Fruit fly (Drosophila melanogaster) Kc167 (cell line): ENCODE measurements around the gene CG46517.
"Not testable (repeated sequence)": the region's sequence is repeated elsewhere in the genome, so short reads cannot be mapped to it uniquely, and the experiment has no call there.

ENCODE experiments used
- Myc ChIP-seq: fragments of >200 bp; optimal IDR thresholded peaks from 2 replicates; lab custom pipeline; 2017; ENCODE audit warnings: missing external identifiers
- Sin3A ChIP-seq: fragments of >200 bp; optimal IDR thresholded peaks from 2 replicates; lab custom pipeline; 2018; ENCODE audit warnings: missing external identifiers
- h ChIP-seq: fragments of >200 bp; optimal IDR thresholded peaks from 3 replicates; lab custom pipeline; 2018; ENCODE audit warnings: missing external identifiers
- insv ChIP-seq: fragments of >200 bp; optimal IDR thresholded peaks from 3 replicates; lab custom pipeline; 2018; ENCODE audit warnings: missing external identifiers
- psq ChIP-seq: fragments of >200 bp; optimal IDR thresholded peaks from 2 replicates; lab custom pipeline; 2017; ENCODE audit warnings: missing external identifiers
- ttk ChIP-seq: sonication (Bioruptor generic); optimal IDR thresholded peaks from 2 replicates; lab custom pipeline; 2017; ENCODE audit warnings: missing external identifiers

The CG46517 gene

DNA sequence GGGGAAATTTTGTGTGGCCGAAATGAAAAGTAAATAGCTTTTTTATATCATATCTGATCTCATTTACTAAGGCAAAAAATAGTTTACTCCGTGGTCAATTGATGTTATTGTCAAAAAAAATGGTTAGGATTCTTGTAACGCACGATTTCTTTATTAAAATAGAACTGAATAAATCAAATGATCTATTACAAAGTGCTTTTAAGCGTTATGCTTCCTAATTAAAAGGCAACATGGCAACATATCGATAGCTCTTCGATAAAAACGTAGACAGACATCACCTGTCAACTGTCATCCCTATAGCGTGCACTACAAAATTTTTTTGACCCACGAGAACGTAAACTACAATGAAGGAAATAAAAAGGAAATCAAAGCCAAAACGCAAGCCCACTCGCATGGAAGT is at the start of gene CG46517:
Gene CG46517, plus strand, starts transcription at position 301 of the 400 bp plus-strand sequence.
- not testable (repeated sequence) for TF ChIP-seq h, Myc, insv (lab: Kevin White, UChicago)

DNA sequence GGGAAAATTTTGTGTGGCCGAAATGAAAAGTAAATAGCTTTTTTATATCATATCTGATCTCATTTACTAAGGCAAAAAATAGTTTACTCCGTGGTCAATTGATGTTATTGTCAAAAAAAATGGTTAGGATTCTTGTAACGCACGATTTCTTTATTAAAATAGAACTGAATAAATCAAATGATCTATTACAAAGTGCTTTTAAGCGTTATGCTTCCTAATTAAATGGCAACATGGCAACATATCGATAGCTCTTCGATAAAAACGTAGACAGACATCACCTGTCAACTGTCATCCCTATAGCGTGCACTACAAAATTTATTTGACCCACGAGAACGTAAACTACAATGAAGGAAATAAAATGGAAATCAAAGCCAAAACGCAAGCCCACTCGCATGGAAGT is 44.8 kb upstream of the CG46517 start, which contains the start of gene CG46509:
Gene CG46509, plus strand, starts transcription at position 301 of the 400 bp plus-strand sequence.
- not testable (repeated sequence) for TF ChIP-seq insv, Myc, h (lab: Kevin White, UChicago)

DNA sequence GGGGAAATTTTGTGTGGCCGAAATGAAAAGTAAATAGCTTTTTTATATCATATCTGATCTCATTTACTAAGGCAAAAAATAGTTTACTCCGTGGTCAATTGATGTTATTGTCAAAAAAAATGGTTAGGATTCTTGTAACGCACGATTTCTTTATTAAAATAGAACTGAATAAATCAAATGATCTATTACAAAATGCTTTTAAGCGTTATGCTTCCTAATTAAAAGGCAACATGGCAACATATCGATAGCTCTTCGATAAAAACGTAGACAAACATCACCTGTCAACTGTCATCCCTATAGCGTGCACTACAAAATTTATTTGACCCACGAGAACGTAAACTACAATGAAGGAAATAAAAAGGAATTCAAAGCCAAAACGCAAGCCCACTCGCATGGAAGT is 40.0 kb upstream of the CG46517 start, which contains the start of gene CG46510:
Gene CG46510, plus strand, starts transcription at position 301 of the 400 bp plus-strand sequence.
- not testable (repeated sequence) for TF ChIP-seq Myc, insv, h (lab: Kevin White, UChicago)

DNA sequence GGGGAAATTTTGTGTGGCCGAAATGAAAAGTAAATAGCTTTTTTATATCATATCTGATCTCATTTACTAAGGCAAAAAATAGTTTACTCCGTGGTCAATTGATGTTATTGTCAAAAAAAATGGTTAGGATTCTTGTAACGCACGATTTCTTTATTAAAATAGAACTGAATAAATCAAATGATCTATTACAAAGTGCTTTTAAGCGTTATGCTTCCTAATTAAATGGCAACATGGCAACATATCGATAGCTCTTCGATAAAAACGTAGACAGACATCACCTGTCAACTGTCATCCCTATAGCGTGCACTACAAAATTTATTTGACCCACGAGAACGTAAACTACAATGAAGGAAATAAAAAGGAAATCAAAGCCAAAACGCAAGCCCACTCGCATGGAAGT is 35.0 kb upstream of the CG46517 start, which contains the start of gene CG46511:
Gene CG46511, plus strand, starts transcription at position 301 of the 400 bp plus-strand sequence.
- not testable (repeated sequence) for TF ChIP-seq Myc, Sin3A, insv (lab: Kevin White, UChicago)

DNA sequence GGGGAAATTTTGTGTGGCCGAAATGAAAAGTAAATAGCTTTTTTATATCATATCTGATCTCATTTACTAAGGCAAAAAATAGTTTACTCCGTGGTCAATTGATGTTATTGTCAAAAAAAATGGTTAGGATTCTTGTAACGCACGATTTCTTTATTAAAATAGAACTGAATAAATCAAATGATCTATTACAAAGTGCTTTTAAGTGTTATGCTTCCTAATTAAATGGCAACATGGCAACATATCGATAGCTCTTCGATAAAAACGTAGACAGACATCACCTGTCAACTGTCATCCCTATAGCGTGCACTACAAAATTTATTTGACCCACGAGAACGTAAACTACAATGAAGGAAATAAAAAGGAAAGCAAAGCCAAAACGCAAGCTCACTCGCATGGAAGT is 30.1 kb upstream of the CG46517 start, which contains the start of gene CG46512:
Gene CG46512, plus strand, starts transcription at position 301 of the 400 bp plus-strand sequence.
- not testable (repeated sequence) for TF ChIP-seq h, Sin3A, Myc (lab: Kevin White, UChicago)

DNA sequence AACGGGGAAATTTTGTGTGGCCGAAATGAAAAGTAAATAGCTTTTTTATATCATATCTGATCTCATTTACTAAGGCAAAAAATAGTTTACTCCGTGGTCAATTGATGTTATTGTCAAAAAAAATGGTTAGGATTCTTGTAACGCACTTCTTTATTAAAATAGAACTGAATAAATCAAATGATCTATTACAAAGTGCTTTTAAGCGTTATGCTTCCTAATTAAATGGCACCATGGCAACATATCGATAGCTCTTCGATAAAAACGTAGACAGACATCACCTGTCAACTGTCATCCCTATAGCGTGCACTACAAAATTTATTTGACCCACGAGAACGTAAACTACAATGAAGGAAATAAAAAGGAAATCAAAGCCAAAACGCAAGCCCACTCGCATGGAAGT is 25.2 kb upstream of the CG46517 start, which contains the start of gene CG46513:
Gene CG46513, plus strand, starts transcription at position 301 of the 400 bp plus-strand sequence.
- TF ChIP-seq ttk, Myc, h (lab: Kevin White, UChicago): not testable (repeated sequence)

DNA sequence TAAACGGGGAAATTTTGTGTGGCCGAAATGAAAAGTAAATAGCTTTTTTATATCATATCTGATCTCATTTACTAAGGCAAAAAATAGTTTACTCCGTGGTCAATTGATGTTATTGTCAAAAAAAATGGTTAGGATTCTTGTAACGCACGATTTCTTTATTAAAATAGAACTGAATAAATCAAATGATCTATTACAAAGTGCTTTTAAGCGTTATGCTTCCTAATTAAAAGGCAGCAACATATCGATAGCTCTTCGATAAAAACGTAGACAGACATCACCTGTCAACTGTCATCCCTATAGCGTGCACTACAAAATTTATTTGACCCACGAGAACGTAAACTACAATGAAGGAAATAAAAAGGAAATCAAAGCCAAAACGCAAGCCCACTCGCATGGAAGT is 20.3 kb upstream of the CG46517 start, which contains the start of gene CG46514:
Gene CG46514, plus strand, starts transcription at position 301 of the 400 bp plus-strand sequence.
- not testable (repeated sequence) for TF ChIP-seq psq; insv (lab: Kevin White, UChicago); Myc (lab: Kevin White, UChicago)

DNA sequence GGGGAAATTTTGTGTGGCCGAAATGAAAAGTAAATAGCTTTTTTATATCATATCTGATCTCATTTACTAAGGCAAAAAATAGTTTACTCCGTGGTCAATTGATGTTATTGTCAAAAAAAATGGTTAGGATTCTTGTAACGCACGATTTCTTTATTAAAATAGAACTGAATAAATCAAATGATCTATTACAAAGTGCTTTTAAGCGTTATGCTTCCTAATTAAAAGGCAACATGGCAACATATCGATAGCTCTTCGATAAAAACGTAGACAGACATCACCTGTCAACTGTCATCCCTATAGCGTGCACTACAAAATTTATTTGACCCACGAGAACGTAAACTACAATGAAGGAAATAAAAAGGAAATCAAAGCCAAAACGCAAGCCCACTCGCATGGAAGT is 15.3 kb upstream of the CG46517 start, which contains the start of gene CG46515:
Gene CG46515, plus strand, starts transcription at position 301 of the 400 bp plus-strand sequence.
- not testable (repeated sequence) for TF ChIP-seq Sin3A (lab: Kevin White, UChicago); psq; h (lab: Kevin White, UChicago)

DNA sequence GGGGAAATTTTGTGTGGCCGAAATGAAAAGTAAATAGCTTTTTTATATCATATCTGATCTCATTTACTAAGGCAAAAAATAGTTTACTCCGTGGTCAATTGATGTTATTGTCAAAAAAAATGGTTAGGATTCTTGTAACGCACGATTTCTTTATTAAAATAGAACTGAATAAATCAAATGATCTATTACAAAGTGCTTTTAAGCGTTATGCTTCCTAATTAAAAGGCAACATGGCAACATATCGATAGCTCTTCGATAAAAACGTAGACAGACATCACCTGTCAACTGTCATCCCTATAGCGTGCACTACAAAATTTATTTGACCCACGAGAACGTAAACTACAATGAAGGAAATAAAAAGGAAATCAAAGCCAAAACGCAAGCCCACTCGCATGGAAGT is 5.2 kb upstream of the CG46517 start, which contains the start of gene CG46516:
Gene CG46516, plus strand, starts transcription at position 301 of the 400 bp plus-strand sequence.
- TF ChIP-seq Myc (lab: Kevin White, UChicago); psq; Sin3A (lab: Kevin White, UChicago): not testable (repeated sequence)

DNA sequence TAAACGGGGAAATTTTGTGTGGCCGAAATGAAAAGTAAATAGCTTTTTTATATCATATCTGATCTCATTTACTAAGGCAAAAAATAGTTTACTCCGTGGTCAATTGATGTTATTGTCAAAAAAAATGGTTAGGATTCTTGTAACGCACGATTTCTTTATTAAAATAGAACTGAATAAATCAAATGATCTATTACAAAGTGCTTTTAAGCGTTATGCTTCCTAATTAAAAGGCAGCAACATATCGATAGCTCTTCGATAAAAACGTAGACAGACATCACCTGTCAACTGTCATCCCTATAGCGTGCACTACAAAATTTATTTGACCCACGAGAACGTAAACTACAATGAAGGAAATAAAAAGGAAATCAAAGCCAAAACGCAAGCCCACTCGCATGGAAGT is 9.1 kb downstream of the CG46517 start, which contains the start of gene CG46518:
Gene CG46518, plus strand, starts transcription at position 301 of the 400 bp plus-strand sequence.
- not testable (repeated sequence) for TF ChIP-seq Myc, h, Sin3A (lab: Kevin White, UChicago)

DNA sequence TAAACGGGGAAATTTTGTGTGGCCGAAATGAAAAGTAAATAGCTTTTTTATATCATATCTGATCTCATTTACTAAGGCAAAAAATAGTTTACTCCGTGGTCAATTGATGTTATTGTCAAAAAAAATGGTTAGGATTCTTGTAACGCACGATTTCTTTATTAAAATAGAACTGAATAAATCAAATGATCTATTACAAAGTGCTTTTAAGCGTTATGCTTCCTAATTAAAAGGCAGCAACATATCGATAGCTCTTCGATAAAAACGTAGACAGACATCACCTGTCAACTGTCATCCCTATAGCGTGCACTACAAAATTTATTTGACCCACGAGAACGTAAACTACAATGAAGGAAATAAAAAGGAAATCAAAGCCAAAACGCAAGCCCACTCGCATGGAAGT is 14.1 kb downstream of the CG46517 start, which contains the start of gene CG46519:
Gene CG46519, plus strand, starts transcription at position 301 of the 400 bp plus-strand sequence.
- not testable (repeated sequence) for TF ChIP-seq psq; h (lab: Kevin White, UChicago); insv (lab: Kevin White, UChicago)

DNA sequence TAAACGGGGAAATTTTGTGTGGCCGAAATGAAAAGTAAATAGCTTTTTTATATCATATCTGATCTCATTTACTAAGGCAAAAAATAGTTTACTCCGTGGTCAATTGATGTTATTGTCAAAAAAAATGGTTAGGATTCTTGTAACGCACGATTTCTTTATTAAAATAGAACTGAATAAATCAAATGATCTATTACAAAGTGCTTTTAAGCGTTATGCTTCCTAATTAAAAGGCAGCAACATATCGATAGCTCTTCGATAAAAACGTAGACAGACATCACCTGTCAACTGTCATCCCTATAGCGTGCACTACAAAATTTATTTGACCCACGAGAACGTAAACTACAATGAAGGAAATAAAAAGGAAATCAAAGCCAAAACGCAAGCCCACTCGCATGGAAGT is 19.1 kb downstream of the CG46517 start, which contains the start of gene CG46520:
Gene CG46520, plus strand, starts transcription at position 301 of the 400 bp plus-strand sequence.
- TF ChIP-seq Myc, ttk, Sin3A (lab: Kevin White, UChicago): not testable (repeated sequence)

DNA sequence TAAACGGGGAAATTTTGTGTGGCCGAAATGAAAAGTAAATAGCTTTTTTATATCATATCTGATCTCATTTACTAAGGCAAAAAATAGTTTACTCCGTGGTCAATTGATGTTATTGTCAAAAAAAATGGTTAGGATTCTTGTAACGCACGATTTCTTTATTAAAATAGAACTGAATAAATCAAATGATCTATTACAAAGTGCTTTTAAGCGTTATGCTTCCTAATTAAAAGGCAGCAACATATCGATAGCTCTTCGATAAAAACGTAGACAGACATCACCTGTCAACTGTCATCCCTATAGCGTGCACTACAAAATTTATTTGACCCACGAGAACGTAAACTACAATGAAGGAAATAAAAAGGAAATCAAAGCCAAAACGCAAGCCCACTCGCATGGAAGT is 24.1 kb downstream of the CG46517 start, which contains the start of gene CG46521:
Gene CG46521, plus strand, starts transcription at position 301 of the 400 bp plus-strand sequence.
- not testable (repeated sequence) for TF ChIP-seq ttk, insv, Sin3A (lab: Kevin White, UChicago)
